Worm (Caenorhabditis elegans): ENCODE data around the gene B0336.13.

The B0336.13 gene

ce11 chrIII:5697963-5698730 lies 4.3 kb downstream of the B0336.13 start, which contains the start of the genes lgg-3 and rgs-5 (continued):
- no peak for TF ChIP-seq aly-2 (tag; optimal IDR thresholded peaks at IDR 0.05)
- TF ChIP-seq nhr-6 (tag; optimal IDR thresholded peaks at IDR 0.05): peak; percentile 2
- no peak for TF ChIP-seq daf-19 (GFP tag; conservative IDR thresholded peaks at IDR 0.05)
- no peak for TF ChIP-seq ztf-11 (tag; optimal IDR thresholded peaks at IDR 0.05)
- TF ChIP-seq fos-1 (tag; optimal IDR thresholded peaks at IDR 0.05): no peak
- no peak for TF ChIP-seq unc-39 (tag; optimal IDR thresholded peaks at IDR 0.05)
- TF ChIP-seq snpc-4 (tag; optimal IDR thresholded peaks at IDR 0.05): no peak
- peak; percentile 1 for TF ChIP-seq dve-1 (tag; optimal IDR thresholded peaks at IDR 0.05; ENCODE audit: insufficient read depth)
- TF ChIP-seq lim-7 (GFP tag; IDR thresholded peaks at IDR 0.05): no peak
- no peak for TF ChIP-seq nhr-42 (GFP tag; IDR thresholded peaks at IDR 0.05)
- TF ChIP-seq mdl-1 (tag; optimal IDR thresholded peaks at IDR 0.05): no peak
- no peak for TF ChIP-seq snpc-1.2 (GFP tag; IDR thresholded peaks at IDR 0.05)
- no peak for TF ChIP-seq spr-3 (GFP tag; optimal IDR thresholded peaks at IDR 0.05)
- TF ChIP-seq nhr-111 (GFP tag; optimal IDR thresholded peaks at IDR 0.05): no peak
- no peak for TF ChIP-seq nhr-48 (tag; optimal IDR thresholded peaks at IDR 0.05)
- no peak for TF ChIP-seq fkh-10 (GFP tag; optimal IDR thresholded peaks at IDR 0.05)
- no peak for TF ChIP-seq cey-2 (tag; optimal IDR thresholded peaks at IDR 0.05; ENCODE audit: borderline replicate concordance, insufficient read depth)
- no peak for TF ChIP-seq dmd-6 (GFP tag; IDR thresholded peaks at IDR 0.05)
- TF ChIP-seq php-3 (GFP tag; IDR thresholded peaks at IDR 0.05): no peak
- TF ChIP-seq zfp-3 (GFP tag; conservative IDR thresholded peaks at IDR 0.05): no peak
- no peak for TF ChIP-seq hmg-1.1 (GFP tag; IDR thresholded peaks at IDR 0.05)
- no peak for TF ChIP-seq unc-130 (GFP tag; optimal IDR thresholded peaks at IDR 0.05)
- no peak for TF ChIP-seq Y48G9A.11 (GFP tag; IDR thresholded peaks at IDR 0.05)
- TF ChIP-seq rbr-2 (tag; optimal IDR thresholded peaks at IDR 0.05): peak; percentile 14
- TF ChIP-seq dpl-1 (GFP tag; optimal IDR thresholded peaks at IDR 0.05): peak; percentile 58
- no peak for TF ChIP-seq nhr-11 (tag; optimal IDR thresholded peaks at IDR 0.05)
- TF ChIP-seq D1046.2 (GFP tag; IDR thresholded peaks at IDR 0.05): no peak
- TF ChIP-seq set-16 (GFP tag; IDR thresholded peaks at IDR 0.05): no peak
- no peak for TF ChIP-seq F10B5.3 (tag; optimal IDR thresholded peaks at IDR 0.05)
- TF ChIP-seq nhr-28 (tag; optimal IDR thresholded peaks at IDR 0.05): peak; percentile 51
- no peak for TF ChIP-seq dmd-9 (GFP tag; IDR thresholded peaks at IDR 0.05)
- no peak for TF ChIP-seq ceh-82 (tag; optimal IDR thresholded peaks at IDR 0.05)
- peak; percentile 17 for TF ChIP-seq lin-13 (GFP tag; optimal IDR thresholded peaks at IDR 0.05)
- TF ChIP-seq lin-1 (GFP tag; IDR thresholded peaks at IDR 0.05): no peak
- TF ChIP-seq F26F4.8 (GFP tag; conservative IDR thresholded peaks at IDR 0.05): no peak
- TF ChIP-seq mes-2 (tag; optimal IDR thresholded peaks at IDR 0.05; ENCODE audit: poor library complexity, severe bottlenecking): peak; percentile 71
- peak; percentile 39; the same call in 1 of the 2 replicates for TF ChIP-seq lin-38 (GFP tag; IDR thresholded peaks at IDR 0.05)
- TF ChIP-seq ceh-32 (tag; optimal IDR thresholded peaks at IDR 0.05; ENCODE audit: poor library complexity): no peak
- no peak for TF ChIP-seq duxl-1 (tag; optimal IDR thresholded peaks at IDR 0.05; ENCODE audit: poor library complexity)
- no peak for TF ChIP-seq mxl-2 (GFP tag; conservative IDR thresholded peaks at IDR 0.05)
- TF ChIP-seq lin-29 (GFP tag; IDR thresholded peaks at IDR 0.05): no peak
- TF ChIP-seq pha-4 (GFP tag; IDR thresholded peaks at IDR 0.05): no peak
- TF ChIP-seq pha-4 (tag; optimal IDR thresholded peaks at IDR 0.05): no peak
- no peak for TF ChIP-seq jun-1 (tag; optimal IDR thresholded peaks at IDR 0.05)
- TF ChIP-seq T20F7.1 (GFP tag; optimal IDR thresholded peaks at IDR 0.05): no peak
- peak; percentile 44 for TF ChIP-seq hlh-30 (tag; optimal IDR thresholded peaks at IDR 0.05; ENCODE audit: insufficient read depth)
- no peak for TF ChIP-seq ceh-28 (tag; optimal IDR thresholded peaks at IDR 0.05)
- no peak for TF ChIP-seq dmd-8 (GFP tag; IDR thresholded peaks at IDR 0.05)
